Fruit fly (Drosophila melanogaster) whole organism, embryonic: ENCODE measurements around the gene SerRS.

Experiments used
- Aef1 ChIP-seq: fragments of 200-800 bp; sonication (Bioruptor generic); IDR thresholded peaks from 3 replicates; pipeline ENCODE4 v1.3.6; 2022; ENCODE audit warnings: missing biosample characterization, missing genetic modification characterization
- CG10543 ChIP-seq: fragments of 200-800 bp; sonication (Bioruptor generic); optimal IDR thresholded peaks from 3 replicates; lab custom pipeline; 2017; ENCODE audit warnings: missing biosample characterization, mild to moderate bottlenecking, missing genetic modification characterization, moderate library complexity
- CG12744 ChIP-seq: fragments of 200-800 bp; sonication (Bioruptor generic); optimal IDR thresholded peaks from 2 replicates; lab custom pipeline; 2016; ENCODE audit warnings: missing biosample characterization, missing genetic modification characterization
- CG13296 ChIP-seq: fragments of 200-800 bp; sonication (Bioruptor generic); optimal IDR thresholded peaks from 3 replicates; lab custom pipeline; 2018; ENCODE audit warnings: missing biosample characterization, mild to moderate bottlenecking, missing genetic modification characterization
- CG16813 ChIP-seq: fragments of 200-800 bp; sonication (Bioruptor generic); IDR thresholded peaks from 3 replicates; pipeline ENCODE4 v1.3.6; 2022; ENCODE audit warnings: missing biosample characterization, missing genetic modification characterization; ENCODE audit not compliant: partially characterized antibody
- CG32767 ChIP-seq: fragments of 200-800 bp; sonication (Bioruptor generic); IDR thresholded peaks from 2 replicates; pipeline ENCODE4 v1.3.6; 2022; ENCODE audit warnings: missing biosample characterization, missing genetic modification characterization
- CG32772 ChIP-seq: fragments of 200-800 bp; sonication (Bioruptor generic); IDR thresholded peaks from 2 replicates; pipeline ENCODE4 v1.3.6; 2022; ENCODE audit warnings: missing biosample characterization, missing genetic modification characterization
- CG33213 ChIP-seq: fragments of 200-800 bp; sonication (Bioruptor generic); optimal IDR thresholded peaks from 3 replicates; lab custom pipeline; 2016; ENCODE audit warnings: missing biosample characterization, missing genetic modification characterization
- CG34422 ChIP-seq: fragments of 200-800 bp; sonication (Bioruptor generic); IDR thresholded peaks from 3 replicates; pipeline ENCODE4 v1.3.6; 2022; ENCODE audit warnings: missing biosample characterization, missing genetic modification characterization
- CG3726 ChIP-seq: fragments of 200-800 bp; sonication (Bioruptor generic); IDR thresholded peaks from 3 replicates; pipeline ENCODE4, ENCODE4 v1.3.6; 2022; ENCODE audit warnings: missing biosample characterization, missing genetic modification characterization
- CG4328 ChIP-seq: fragments of 200-800 bp; sonication (Bioruptor generic); optimal IDR thresholded peaks from 3 replicates; lab custom pipeline; 2017; ENCODE audit warnings: missing biosample characterization, missing genetic modification reagents, missing genetic modification characterization
- CG4360 ChIP-seq: fragments of 200-800 bp; sonication (Bioruptor generic); IDR thresholded peaks from 2 replicates; pipeline ENCODE4 v1.3.6; 2022; ENCODE audit warnings: missing biosample characterization, missing genetic modification characterization
- CG4617 ChIP-seq: fragments of 200-800 bp; sonication (Bioruptor generic); optimal IDR thresholded peaks from 3 replicates; lab custom pipeline; 2016; ENCODE audit warnings: missing biosample characterization, missing genetic modification characterization, borderline replicate concordance
- CG4707 ChIP-seq: fragments of 200-800 bp; sonication (Bioruptor generic); optimal IDR thresholded peaks from 2 replicates; lab custom pipeline; 2018; ENCODE audit warnings: missing biosample characterization, mild to moderate bottlenecking, missing genetic modification characterization, moderate library complexity
- CG6813 ChIP-seq: fragments of 200-800 bp; sonication (Bioruptor generic); optimal IDR thresholded peaks from 2 replicates; lab custom pipeline; 2017; ENCODE audit warnings: missing biosample characterization, missing genetic modification characterization, mild to moderate bottlenecking, moderate library complexity, missing genetic modification reagents
- CG7745 ChIP-seq: fragments of 200-800 bp; sonication (Bioruptor generic); optimal IDR thresholded peaks from 2 replicates; lab custom pipeline; 2018; ENCODE audit warnings: missing biosample characterization, mild to moderate bottlenecking, missing genetic modification characterization, moderate library complexity
- CG8281 ChIP-seq: fragments of 200-800 bp; sonication (Bioruptor generic); optimal IDR thresholded peaks from 2 replicates; lab custom pipeline; 2018; ENCODE audit warnings: missing biosample characterization, mild to moderate bottlenecking, missing genetic modification characterization, moderate library complexity
- CHES-1-like ChIP-seq: fragments of 200-800 bp; sonication (Bioruptor generic); optimal IDR thresholded peaks from 2 replicates; lab custom pipeline; 2016; ENCODE audit warnings: missing biosample characterization, missing genetic modification characterization
- Hey ChIP-seq: fragments of 200-800 bp; sonication (Bioruptor generic); optimal IDR thresholded peaks from 3 replicates; lab custom pipeline; 2018; ENCODE audit warnings: missing biosample characterization, mild to moderate bottlenecking, missing genetic modification characterization
- HmgZ ChIP-seq: fragments of 200-800 bp; sonication (Bioruptor generic); optimal IDR thresholded peaks from 2 replicates; lab custom pipeline; 2018; ENCODE audit warnings: missing biosample characterization, mild to moderate bottlenecking, missing genetic modification characterization
- MESR4 ChIP-seq: fragments of 200-800 bp; sonication (Bioruptor generic); optimal IDR thresholded peaks from 2 replicates; lab custom pipeline; 2018; ENCODE audit warnings: missing biosample characterization, mild to moderate bottlenecking, missing genetic modification characterization, moderate library complexity
- NFAT ChIP-seq: fragments of 200-800 bp; sonication (Bioruptor generic); IDR thresholded peaks from 2 replicates; pipeline ENCODE4 v1.3.6; 2022; ENCODE audit warnings: missing biosample characterization, missing genetic modification characterization
- Side ChIP-seq: fragments of 200-800 bp; sonication (Bioruptor generic); optimal IDR thresholded peaks from 2 replicates; lab custom pipeline; 2016; ENCODE audit warnings: missing biosample characterization, missing genetic modification characterization
- Sry-δ ChIP-seq: fragments of 200-800 bp; sonication (Bioruptor generic); optimal IDR thresholded peaks from 2 replicates; lab custom pipeline; 2016; ENCODE audit warnings: missing biosample characterization, missing genetic modification characterization
- Trl ChIP-seq, 3 experiments: fragments of >200 bp in 2 of 3; fragments of 200-800 bp in 1 of 3; sonication (Bioruptor generic) in 1 of 3; optimal IDR thresholded peaks; 2 replicates in 1 of 3; 3 replicates in 2 of 3; lab custom pipeline; 2016 to 2017; ENCODE audit warnings: missing biosample characterization in 1 of 3, missing genetic modification characterization in 1 of 3
- Xbp1 ChIP-seq: fragments of 200-800 bp; sonication (Bioruptor generic); optimal IDR thresholded peaks from 3 replicates; lab custom pipeline; 2016; ENCODE audit warnings: missing biosample characterization, mild to moderate bottlenecking, missing genetic modification characterization
- cg ChIP-seq: fragments of 200-800 bp; sonication (Bioruptor generic); optimal IDR thresholded peaks from 3 replicates; lab custom pipeline; 2019; ENCODE audit warnings: missing biosample characterization, mild to moderate bottlenecking, missing genetic modification characterization, moderate library complexity
- chinmo ChIP-seq: fragments of 200-800 bp; sonication (Bioruptor generic); IDR thresholded peaks from 4 replicates; pipeline ENCODE4 v1.3.6; 2022; ENCODE audit warnings: missing biosample characterization, missing genetic modification characterization; ENCODE audit not compliant: partially characterized antibody
- disco-r ChIP-seq: fragments of 200-800 bp; sonication (Bioruptor generic); optimal IDR thresholded peaks from 2 replicates; lab custom pipeline; 2016; ENCODE audit warnings: missing biosample characterization, missing genetic modification characterization
- gce ChIP-seq: fragments of 200-800 bp; sonication (Bioruptor generic); IDR thresholded peaks from 3 replicates; pipeline ENCODE4 v1.3.6; 2022; ENCODE audit warnings: missing biosample characterization, missing genetic modification characterization
- grau ChIP-seq: fragments of 200-800 bp; optimal IDR thresholded peaks from 3 replicates; lab custom pipeline; 2019; ENCODE audit warnings: missing biosample characterization, mild to moderate bottlenecking, missing genetic modification characterization, moderate library complexity
- hb ChIP-seq: fragments of 200-800 bp; sonication (Bioruptor generic); IDR thresholded peaks from 3 replicates; pipeline ENCODE4 v1.3.6; 2022; ENCODE audit warnings: missing biosample characterization, missing genetic modification characterization; ENCODE audit not compliant: partially characterized antibody
- hkb ChIP-seq, 2 experiments: fragments of 200-800 bp in 1 of 2; fragments of >200 bp in 1 of 2; sonication (Bioruptor generic) in 1 of 2; IDR thresholded peaks in 1 of 2; optimal IDR thresholded peaks in 1 of 2; 2 replicates each; pipeline versions ENCODE4 v1.3.6 to Lab custom; 2017 to 2022; ENCODE audit warnings: missing biosample characterization in 1 of 2, missing genetic modification characterization in 1 of 2
- kah ChIP-seq: fragments of 200-800 bp; sonication (Bioruptor generic); optimal IDR thresholded peaks from 2 replicates; lab custom pipeline; 2018; ENCODE audit warnings: missing biosample characterization, mild to moderate bottlenecking, missing genetic modification characterization
- lola ChIP-seq, 3 experiments: fragments of >200 bp in 2 of 3; fragments of 200-800 bp in 1 of 3; sonication (Bioruptor generic) in 1 of 3; optimal IDR thresholded peaks; 2 replicates each; lab custom pipeline; 2017 to 2019; ENCODE audit warnings: missing biosample characterization in 3 of 3, missing genetic modification characterization in 3 of 3, mild to moderate bottlenecking in 1 of 3, moderate library complexity in 1 of 3
- mirr ChIP-seq: fragments of 200-800 bp; sonication (Bioruptor generic); optimal IDR thresholded peaks from 3 replicates; lab custom pipeline; 2018; ENCODE audit warnings: missing biosample characterization, mild to moderate bottlenecking, missing genetic modification characterization
- mld ChIP-seq: fragments of 200-800 bp; sonication (Bioruptor generic); IDR thresholded peaks from 3 replicates; pipeline ENCODE4 v1.3.6; 2022; ENCODE audit warnings: missing biosample characterization, missing genetic modification characterization; ENCODE audit not compliant: partially characterized antibody
- nerfin-2 ChIP-seq: fragments of 200-800 bp; sonication (Bioruptor generic); IDR thresholded peaks from 2 replicates; pipeline ENCODE4 v1.3.6; 2022; ENCODE audit warnings: missing biosample characterization, missing genetic modification characterization; ENCODE audit not compliant: partially characterized antibody
- nmo ChIP-seq: fragments of 200-800 bp; sonication (Bioruptor generic); optimal IDR thresholded peaks from 2 replicates; lab custom pipeline; 2018; ENCODE audit warnings: missing biosample characterization, mild to moderate bottlenecking, missing genetic modification characterization, moderate library complexity
- nom ChIP-seq: fragments of 200-800 bp; sonication (Bioruptor generic); optimal IDR thresholded peaks from 2 replicates; lab custom pipeline; 2017; ENCODE audit warnings: missing biosample characterization, missing genetic modification characterization, mild to moderate bottlenecking, moderate library complexity, missing genetic modification reagents
- pfk ChIP-seq: fragments of 200-800 bp; sonication (Bioruptor generic); optimal IDR thresholded peaks from 2 replicates; lab custom pipeline; 2018; ENCODE audit warnings: missing biosample characterization, mild to moderate bottlenecking, missing genetic modification characterization, moderate library complexity
- sens ChIP-seq: fragments of 200-800 bp; sonication (Bioruptor generic); peaks from one replicate; lab custom pipeline; 2016; ENCODE audit warnings: missing biosample characterization, missing genetic modification characterization
- sens-2 ChIP-seq: fragments of 200-800 bp; sonication (Bioruptor generic); IDR thresholded peaks from 2 replicates; pipeline ENCODE4 v1.3.6; 2022; ENCODE audit warnings: missing biosample characterization, missing genetic modification characterization
- sna ChIP-seq: fragments of 200-800 bp; sonication (Bioruptor generic); IDR thresholded peaks from 2 replicates; pipeline ENCODE4 v1.3.6; 2022; ENCODE audit warnings: missing biosample characterization, missing genetic modification characterization; ENCODE audit not compliant: partially characterized antibody
- sug ChIP-seq: fragments of 200-800 bp; optimal IDR thresholded peaks from 2 replicates; lab custom pipeline; 2019; ENCODE audit warnings: missing biosample characterization, mild to moderate bottlenecking, missing genetic modification characterization, moderate library complexity
- vnd ChIP-seq: fragments of 200-800 bp; sonication (Bioruptor generic); IDR thresholded peaks from 3 replicates; pipeline ENCODE4 v1.3.6; 2022; ENCODE audit warnings: missing biosample characterization, missing genetic modification characterization; ENCODE audit not compliant: partially characterized antibody
- wdn ChIP-seq: fragments of 200-800 bp; sonication (Bioruptor generic); IDR thresholded peaks from 2 replicates; pipeline ENCODE4 v1.3.6; 2022; ENCODE audit warnings: missing biosample characterization, missing genetic modification characterization
- zen2 ChIP-seq: fragments of 200-800 bp; sonication (Bioruptor generic); IDR thresholded peaks from 3 replicates; pipeline ENCODE4 v1.3.6; 2022; ENCODE audit warnings: missing biosample characterization, missing genetic modification characterization; ENCODE audit not compliant: partially characterized antibody

The SerRS gene

DNA sequence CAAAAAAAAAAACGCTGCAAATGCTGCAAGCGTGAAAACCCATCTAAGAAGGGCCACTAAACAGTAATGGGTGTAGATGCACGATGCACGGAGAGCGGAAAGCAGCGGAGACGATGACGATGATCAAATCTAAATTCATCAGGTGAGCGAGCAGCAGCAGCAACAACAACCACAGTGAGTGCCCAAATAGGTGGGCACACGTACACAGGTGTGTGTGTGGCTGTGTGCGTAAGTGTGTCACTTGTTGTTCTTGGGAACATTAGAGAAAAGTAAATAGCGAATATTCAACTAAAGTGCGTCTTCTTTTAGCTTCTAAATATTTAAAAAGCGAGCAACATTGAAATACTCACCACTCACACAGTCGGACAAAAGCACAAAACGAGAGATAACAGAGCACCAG, 44.0 kb downstream of the SerRS start:
- peak; percentile 30 for TF ChIP-seq MESR4 (GFP tag; lab: Kevin White, UChicago)
- TF ChIP-seq Sry-δ: no peak
- TF ChIP-seq mld: 0 out of 3 replicates have a peak, but pooled peaks have one; percentile 7
- TF ChIP-seq CG10543: peak; percentile 66
- no peak for TF ChIP-seq CG3726 (GFP tag; lab: Robert Waterston, UW)
- no peak for TF ChIP-seq CG8281 (tag; lab: Kevin White, UChicago)
- peak; percentile 36 for TF ChIP-seq kah (GFP tag; lab: Kevin White, UChicago)
- TF ChIP-seq CG13296 (GFP tag; lab: Kevin White, UChicago): peak; percentile 14
- TF ChIP-seq CG6813: peak; percentile 10
- TF ChIP-seq gce (GFP tag; lab: Robert Waterston, UW): 0 out of 3 replicates have a peak, but pooled peaks have one; percentile 26
- TF ChIP-seq CG4328 (GFP tag; lab: Kevin White, UChicago): peak; percentile 8
- TF ChIP-seq Hey (tag; lab: Kevin White, UChicago): peak; percentile 83
- no peak for TF ChIP-seq CG32772 (GFP tag; lab: Robert Waterston, UW)
- TF ChIP-seq mirr (GFP tag; lab: Kevin White, UChicago): peak; percentile 41
- TF ChIP-seq cg (GFP tag; lab: Kevin White, UChicago): peak; percentile 82
- peak; percentile 35; the same call in 1 of the 3 replicates for TF ChIP-seq CG34422
- TF ChIP-seq CG4360: peak; percentile 93
- peak; percentile 14; the same call in 1 of the 4 replicates for TF ChIP-seq chinmo
- TF ChIP-seq CHES-1-like (GFP tag; lab: Kevin White, UChicago): peak; percentile 5
- no peak for TF ChIP-seq disco-r (GFP tag; lab: Kevin White, UChicago)
- peak in 1 of 2 experiments; percentile 24 for TF ChIP-seq Trl (optimal IDR thresholded peaks at IDR 0.05; lab: Kevin White, UChicago)
- no peak for TF ChIP-seq Trl (GFP tag; optimal IDR thresholded peaks at IDR 0.05; lab: Kevin White, UChicago)
- TF ChIP-seq CG7745 (tag; lab: Kevin White, UChicago): no peak
- no peak for TF ChIP-seq hkb (optimal IDR thresholded peaks at IDR 0.05; lab: Kevin White, UChicago)
- TF ChIP-seq hkb (GFP tag; IDR thresholded peaks at IDR 0.05; lab: Robert Waterston, UW): peak; percentile 35; the same call in 1 of the 2 replicates
- TF ChIP-seq Side (GFP tag; lab: Kevin White, UChicago): no peak
- peak; percentile 13 for TF ChIP-seq sug (tag; lab: Kevin White, UChicago)
- peak; percentile 13 for TF ChIP-seq HmgZ (tag; lab: Kevin White, UChicago)
- no peak for TF ChIP-seq CG32767 (GFP tag; lab: Robert Waterston, UW)
- TF ChIP-seq sens-2 (GFP tag; lab: Robert Waterston, UW): no peak
- 0 out of 3 replicates have a peak, but pooled peaks have one; percentile 29 for TF ChIP-seq Aef1 (GFP tag; lab: Robert Waterston, UW)

- peak; percentile 85 for TF ChIP-seq sens (GFP tag; lab: Kevin White, UChicago)
- no peak for TF ChIP-seq wdn (GFP tag; lab: Robert Waterston, UW)
- peak; percentile 84 for TF ChIP-seq CG16813
- no peak for TF ChIP-seq CG12744 (GFP tag; lab: Kevin White, UChicago)
- TF ChIP-seq grau: peak; percentile 24
- TF ChIP-seq nmo (GFP tag; lab: Kevin White, UChicago): peak; percentile 39
- TF ChIP-seq lola (GFP tag; optimal IDR thresholded peaks at IDR 0.05; lab: Kevin White, UChicago): peak in 1 of 3 experiments; percentile 7
- peak; percentile 94 for TF ChIP-seq pfk (GFP tag; lab: Kevin White, UChicago)
- TF ChIP-seq zen2: peak; percentile 70; the same call in 1 of the 3 replicates
- TF ChIP-seq vnd (GFP tag; lab: Robert Waterston, UW): peak; percentile 76
- TF ChIP-seq sna (GFP tag; lab: Robert Waterston, UW): peak; percentile 77
- no peak for TF ChIP-seq nom (GFP tag; lab: Kevin White, UChicago)
- no peak for TF ChIP-seq CG4617 (GFP tag; lab: Kevin White, UChicago)
- TF ChIP-seq CG4707: peak; percentile 10
- peak; percentile 0 for TF ChIP-seq CG33213 (GFP tag; lab: Kevin White, UChicago)
- peak; percentile 66; the same call in 2 of the 3 replicates for TF ChIP-seq hb (GFP tag; lab: Robert Waterston, UW)
- no peak for TF ChIP-seq NFAT (GFP tag; lab: Robert Waterston, UW)
- TF ChIP-seq nerfin-2: peak; percentile 69
- no peak for TF ChIP-seq Xbp1 (GFP tag; lab: Kevin White, UChicago)
Observed at dm6 chr2L:2992664-2993174, 44.5 kb downstream of the SerRS start, which contains the start of the genes okr and CG3558. Gene okr, minus strand, starts transcription at chr2L:2992759. Gene CG3558, plus strand, starts transcription at chr2L:2992870.
